Worm (Caenorhabditis elegans): ENCODE data around the gene gpa-5.

gpa-5 gene

ce11 chrX:2094094-2094493 is 26.8 kb downstream of the gpa-5 start:
- no peak for TF ChIP-seq lin-39 (tag; optimal IDR thresholded peaks at IDR 0.05)
- TF ChIP-seq efl-1 (optimal IDR thresholded peaks at IDR 0.05), result no peak
- TF ChIP-seq efl-1 (GFP tag; optimal IDR thresholded peaks at IDR 0.05 in 1 of 2), result peak in 1 of 2 experiments; percentile 79

ce11 chrX:2093169-2093568 is 27.7 kb downstream of the gpa-5 start, which contains the start of gene col-164:
TSS of gene col-164 (plus strand) at chrX:2093469.
- TF ChIP-seq alr-1 (tag; optimal IDR thresholded peaks at IDR 0.05; ENCODE audit: borderline replicate concordance) (no peak), efl-1 (optimal IDR thresholded peaks at IDR 0.05) (no peak), efl-1 (GFP tag; optimal IDR thresholded peaks at IDR 0.05 in 1 of 2) (peak in 1 of 2 experiments; percentile 27)

- TF ChIP-seq skn-1 (tag; optimal IDR thresholded peaks at IDR 0.05), result no peak
- TF ChIP-seq ets-5 (GFP tag; IDR thresholded peaks at IDR 0.05), result no peak
- TF ChIP-seq F16B12.6 (tag; optimal IDR thresholded peaks at IDR 0.05), result no peak
- no peak for TF ChIP-seq unc-30 (tag; optimal IDR thresholded peaks at IDR 0.05)
- no peak for TF ChIP-seq nhr-19 (GFP tag; conservative IDR thresholded peaks at IDR 0.05)
- no peak for TF ChIP-seq ceh-82 (tag; optimal IDR thresholded peaks at IDR 0.05)
- peak; percentile 29 for TF ChIP-seq nhr-71 (tag; optimal IDR thresholded peaks at IDR 0.05)
- no peak for TF ChIP-seq isw-1 (GFP tag; IDR thresholded peaks at IDR 0.05)
- TF ChIP-seq zip-4 (GFP tag; optimal IDR thresholded peaks at IDR 0.05), result no peak
- TF ChIP-seq lin-35 (GFP tag; optimal IDR thresholded peaks at IDR 0.05), result peak in 1 of 2 experiments; percentile 77
- TF ChIP-seq C04F5.9 (tag; optimal IDR thresholded peaks at IDR 0.05), result no peak
- no peak for TF ChIP-seq vab-15 (tag; optimal IDR thresholded peaks at IDR 0.05)
- TF ChIP-seq C34B4.2 (tag; optimal IDR thresholded peaks at IDR 0.05), result no peak
- no peak for TF ChIP-seq alr-1 (tag; optimal IDR thresholded peaks at IDR 0.05; ENCODE audit: borderline replicate concordance)
- TF ChIP-seq sptf-1 (tag; optimal IDR thresholded peaks at IDR 0.05), result no peak
- no peak for TF ChIP-seq fkh-4 (tag; optimal IDR thresholded peaks at IDR 0.05; ENCODE audit: borderline replicate concordance)
- no peak for TF ChIP-seq sox-4 (tag; optimal IDR thresholded peaks at IDR 0.05)
- TF ChIP-seq mef-2 (tag; optimal IDR thresholded peaks at IDR 0.05), result no peak
- TF ChIP-seq ztf-4 (tag; optimal IDR thresholded peaks at IDR 0.05), result no peak
- TF ChIP-seq dpl-1 (GFP tag; optimal IDR thresholded peaks at IDR 0.05), result no peak
- no peak for TF ChIP-seq hlh-17 (GFP tag; optimal IDR thresholded peaks at IDR 0.05; ENCODE audit: borderline replicate concordance)
- TF ChIP-seq jun-1 (tag; optimal IDR thresholded peaks at IDR 0.05), result no peak
- TF ChIP-seq lin-15B (tag; optimal IDR thresholded peaks at IDR 0.05), result no peak
- no peak for TF ChIP-seq ces-1 (GFP tag; optimal IDR thresholded peaks at IDR 0.05)
- no peak for TF ChIP-seq pqm-1 (tag; optimal IDR thresholded peaks at IDR 0.05)
- no peak for TF ChIP-seq unc-130 (tag; optimal IDR thresholded peaks at IDR 0.05)
- no peak for TF ChIP-seq irx-1 (tag; optimal IDR thresholded peaks at IDR 0.05)
- TF ChIP-seq aly-2 (tag; optimal IDR thresholded peaks at IDR 0.05), result no peak
- TF ChIP-seq ceh-90 (tag; optimal IDR thresholded peaks at IDR 0.05), result no peak
- TF ChIP-seq nhr-77 (tag; optimal IDR thresholded peaks at IDR 0.05), result no peak
- TF ChIP-seq xbp-1 (tag; optimal IDR thresholded peaks at IDR 0.05), result no peak
- peak; percentile 30 for TF ChIP-seq mep-1 (tag; optimal IDR thresholded peaks at IDR 0.05)
- TF ChIP-seq mdl-1 (tag; optimal IDR thresholded peaks at IDR 0.05), result peak in 1 of 2 experiments; percentile 8
- TF ChIP-seq mab-9 (GFP tag; IDR thresholded peaks at IDR 0.05), result no peak
- peak; percentile 24 for TF ChIP-seq blmp-1 (tag; optimal IDR thresholded peaks at IDR 0.05)
- TF ChIP-seq unc-62 (GFP tag; optimal IDR thresholded peaks at IDR 0.05), result no peak
- no peak for TF ChIP-seq nhr-11 (tag; optimal IDR thresholded peaks at IDR 0.05)
- no peak for TF ChIP-seq zag-1 (tag; optimal IDR thresholded peaks at IDR 0.05)
- no peak for TF ChIP-seq lir-3 (tag; optimal IDR thresholded peaks at IDR 0.05; ENCODE audit: poor library complexity)
- TF ChIP-seq aha-1 (tag; optimal IDR thresholded peaks at IDR 0.05), result no peak
- TF ChIP-seq ceh-8 (GFP tag; optimal IDR thresholded peaks at IDR 0.05), result no peak
- no peak for TF ChIP-seq lin-13 (GFP tag; optimal IDR thresholded peaks at IDR 0.05)
- TF ChIP-seq nhr-84 (tag; optimal IDR thresholded peaks at IDR 0.05), result no peak
- TF ChIP-seq hpl-2 (GFP tag; optimal IDR thresholded peaks at IDR 0.05), result no peak
- TF ChIP-seq fos-1 (tag; optimal IDR thresholded peaks at IDR 0.05), result no peak
- no peak for TF ChIP-seq ztf-11 (tag; optimal IDR thresholded peaks at IDR 0.05)
- TF ChIP-seq tbx-2 (tag; optimal IDR thresholded peaks at IDR 0.05), result no peak
These were observed 30.4 kb downstream of the gpa-5 start for ce11 chrX:2090493-2090892.

Measured in whole organism, L1 larva.